Worm (Caenorhabditis elegans) whole organism, mixed stage, embryonic: ENCODE measurements around the gene F54D5.24.

ENCODE experiments used
- M03D4.4 ChIP-seq: sonication (generic microtip); optimal IDR thresholded peaks from 2 replicates; lab custom pipeline; 2017; ENCODE audit warnings: mild to moderate bottlenecking, missing genetic modification characterization, missing compliant biosample characterization
- bed-3 ChIP-seq: fragments of 200-800 bp; sonication (Bioruptor generic); optimal IDR thresholded peaks from 3 replicates; lab custom pipeline; 2018; ENCODE audit warnings: mild to moderate bottlenecking, missing genetic modification characterization, moderate library complexity, missing compliant biosample characterization
- ceh-39 ChIP-seq: fragments of 150-350 bp; optimal IDR thresholded peaks from 2 replicates; lab custom pipeline; 2014; ENCODE audit warnings: missing biosample characterization, missing genetic modification characterization
- ceh-43 ChIP-seq: fragments of 200-800 bp; sonication (Bioruptor generic); optimal IDR thresholded peaks from 2 replicates; lab custom pipeline; 2018; ENCODE audit warnings: mild to moderate bottlenecking, missing genetic modification characterization, moderate library complexity, missing compliant biosample characterization
- elt-1 ChIP-seq: sonication (generic microtip); optimal IDR thresholded peaks from 2 replicates; lab custom pipeline; 2017; ENCODE audit warnings: missing genetic modification characterization, mild to moderate bottlenecking, missing compliant biosample characterization, antibody characterized with exemption, moderate library complexity, borderline replicate concordance; ENCODE audit not compliant: insufficient read depth
- elt-3 ChIP-seq: fragments of 150-350 bp; optimal IDR thresholded peaks from 2 replicates; lab custom pipeline; 2014; ENCODE audit warnings: missing biosample characterization, missing genetic modification characterization
- flh-1 ChIP-seq: fragments of 200-800 bp; sonication (Bioruptor generic); optimal IDR thresholded peaks from 2 replicates; lab custom pipeline; 2018; ENCODE audit warnings: mild to moderate bottlenecking, missing genetic modification characterization, moderate library complexity, missing compliant biosample characterization
- ham-2 ChIP-seq: fragments of 200-800 bp; sonication (Bioruptor generic); optimal IDR thresholded peaks from 2 replicates; lab custom pipeline; 2018; ENCODE audit warnings: mild to moderate bottlenecking, missing genetic modification characterization, missing compliant biosample characterization
- hlh-1 ChIP-seq: fragments of 150-350 bp; optimal IDR thresholded peaks from 2 replicates; lab custom pipeline; 2014; ENCODE audit warnings: missing biosample characterization, missing genetic modification reagents, missing genetic modification characterization
- lin-13 ChIP-seq: fragments of 150-350 bp; optimal IDR thresholded peaks from 2 replicates; lab custom pipeline; 2014; ENCODE audit warnings: missing biosample characterization, missing genetic modification characterization
- lsy-2 ChIP-seq: fragments of 150-350 bp; optimal IDR thresholded peaks from 2 replicates; lab custom pipeline; 2014; ENCODE audit warnings: missing biosample characterization, missing genetic modification characterization
- mab-5 ChIP-seq: fragments of 150-350 bp; optimal IDR thresholded peaks from 2 replicates; lab custom pipeline; 2014; ENCODE audit warnings: missing biosample characterization, missing genetic modification characterization
- mls-2 ChIP-seq: sonication (generic microtip); optimal IDR thresholded peaks from 2 replicates; lab custom pipeline; 2016; ENCODE audit warnings: mild to moderate bottlenecking, missing genetic modification characterization, moderate library complexity, missing compliant biosample characterization
- nhr-12 ChIP-seq: fragments of 150-350 bp; optimal IDR thresholded peaks from 2 replicates; lab custom pipeline; 2014; ENCODE audit warnings: missing biosample characterization, missing genetic modification characterization
- nhr-237 ChIP-seq: fragments of 150-350 bp; optimal IDR thresholded peaks from 2 replicates; lab custom pipeline; 2014; ENCODE audit warnings: missing biosample characterization, missing genetic modification characterization
- nhr-28 ChIP-seq: fragments of 150-350 bp; optimal IDR thresholded peaks from 2 replicates; lab custom pipeline; 2014; ENCODE audit warnings: missing biosample characterization, missing genetic modification characterization
- pha-4 ChIP-seq: fragments of 150-350 bp; optimal IDR thresholded peaks from 2 replicates; lab custom pipeline; 2018; ENCODE audit warnings: missing biosample characterization, missing genetic modification reagents, missing genetic modification characterization
- sem-2 ChIP-seq: fragments of 200-800 bp; sonication (Bioruptor generic); optimal IDR thresholded peaks from 2 replicates; lab custom pipeline; 2018; ENCODE audit warnings: mild to moderate bottlenecking, missing genetic modification characterization, missing compliant biosample characterization
- unc-120 ChIP-seq: sonication (generic microtip); optimal IDR thresholded peaks from 2 replicates; lab custom pipeline; 2017; ENCODE audit warnings: missing genetic modification characterization, missing compliant biosample characterization; ENCODE audit not compliant: poor library complexity, severe bottlenecking
- unc-62 ChIP-seq: fragments of 150-350 bp; optimal IDR thresholded peaks from 2 replicates; lab custom pipeline; 2014; ENCODE audit warnings: missing biosample characterization, missing genetic modification reagents, missing genetic modification characterization
- zip-8 ChIP-seq: fragments of 150-350 bp; optimal IDR thresholded peaks from 2 replicates; lab custom pipeline; 2014; ENCODE audit warnings: missing biosample characterization, missing genetic modification characterization
- ztf-11 ChIP-seq: fragments of 150-350 bp; optimal IDR thresholded peaks from 2 replicates; lab custom pipeline; 2014; ENCODE audit warnings: missing biosample characterization, missing genetic modification characterization

F54D5.24 gene

ce11 chrII:11595368-11595996 is 39.7 kb downstream of the F54D5.24 start, which contains the start of gene gfat-1:
TSS of gene gfat-1 (minus strand) at chrII:11595418.
- TF ChIP-seq ham-2 (GFP tag; lab: Kevin White, UChicago) (no peak), elt-1 (tag; lab: Kevin White, UChicago) (peak; percentile 26), unc-120 (peak; percentile 78)

- TF ChIP-seq unc-62 (no peak), ham-2 (GFP tag; lab: Kevin White, UChicago) (no peak), ceh-43 (GFP tag; lab: Kevin White, UChicago) (no peak), elt-3 (tag; lab: Kevin White, UChicago) (no peak), ztf-11 (tag; lab: Kevin White, UChicago) (no peak), zip-8 (tag; lab: Kevin White, UChicago) (no peak), bed-3 (GFP tag; lab: Kevin White, UChicago) (no peak), flh-1 (GFP tag; lab: Kevin White, UChicago) (no peak), M03D4.4 (no peak), nhr-237 (tag; lab: Kevin White, UChicago) (no peak), nhr-12 (tag; lab: Kevin White, UChicago) (no peak), lin-13 (tag; lab: Kevin White, UChicago) (no peak), hlh-1 (tag; lab: Kevin White, UChicago) (no peak), ceh-39 (tag; lab: Kevin White, UChicago) (no peak), lsy-2 (tag; lab: Kevin White, UChicago) (no peak), mab-5 (no peak)
These were observed 40.5 kb downstream of the F54D5.24 start for ce11 chrII:11596157-11596740.

- TF ChIP-seq lin-13 (tag; lab: Kevin White, UChicago) (no peak), lsy-2 (tag; lab: Kevin White, UChicago) (peak; percentile 27), nhr-28 (tag; lab: Kevin White, UChicago) (no peak), pha-4 (tag; lab: Kevin White, UChicago) (no peak)
These were observed 44.0 kb downstream of the F54D5.24 start, which contains the start of gene npp-5 for ce11 chrII:11599751-11600150. TSS of gene npp-5 (minus strand) at chrII:11599809.

- peak; percentile 12 for TF ChIP-seq unc-120
- no peak for TF ChIP-seq elt-3 (tag; lab: Kevin White, UChicago)
- TF ChIP-seq, all 35 proteins: peak for 1
These were observed 45.0 kb downstream of the F54D5.24 start, which contains the start of gene F07A11.4 for ce11 chrII:11600711-11601110. TSS of gene F07A11.4 (plus strand) at chrII:11601011.

ce11 chrII:11602387-11602960 is 46.7 kb downstream of the F54D5.24 start:
- TF ChIP-seq unc-120: peak; percentile 37
- no peak for TF ChIP-seq nhr-28 (tag; lab: Kevin White, UChicago)
- peak; percentile 4 for TF ChIP-seq unc-62
- no peak for TF ChIP-seq flh-1 (GFP tag; lab: Kevin White, UChicago)
- no peak for TF ChIP-seq sem-2 (GFP tag; lab: Kevin White, UChicago)

- TF ChIP-seq zip-8 (tag; lab: Kevin White, UChicago): no peak
- no peak for TF ChIP-seq unc-62
- no peak for TF ChIP-seq nhr-28 (tag; lab: Kevin White, UChicago)
- TF ChIP-seq elt-1 (tag; lab: Kevin White, UChicago): no peak
- no peak for TF ChIP-seq mls-2 (tag; lab: Kevin White, UChicago)
These were observed 48.9 kb downstream of the F54D5.24 start for ce11 chrII:11604613-11605012.
